Fruit fly (Drosophila melanogaster): ENCODE measurements around the gene emc.

emc gene

DNA sequence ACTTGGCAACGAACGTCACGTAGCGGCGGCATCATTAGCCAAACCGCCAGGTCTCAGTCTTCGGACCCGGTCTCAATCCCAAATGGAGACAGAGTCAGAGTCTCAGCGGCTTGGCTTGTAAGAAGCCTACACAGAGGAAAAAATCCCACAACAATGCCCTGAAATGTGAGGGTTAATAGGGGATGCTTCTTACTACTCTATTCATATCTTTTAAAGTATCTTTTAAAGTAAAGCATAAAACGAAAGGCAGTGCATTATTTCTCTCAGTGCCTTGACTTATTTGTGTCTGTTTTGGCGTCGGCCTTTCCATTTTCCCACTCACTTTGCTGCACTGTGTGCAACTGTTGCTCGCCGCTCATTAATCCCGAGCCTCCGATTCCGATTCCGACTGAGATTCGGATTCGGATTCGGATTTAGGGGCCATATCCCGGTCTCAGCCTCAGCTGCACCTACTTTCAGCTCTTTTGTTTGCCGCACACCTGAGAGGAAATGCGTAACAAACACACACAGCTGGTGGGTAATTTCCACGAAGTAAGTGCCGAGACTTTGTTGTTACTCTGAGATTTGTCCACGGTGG lies 13.2 kb downstream of the emc start (continued):
- TF ChIP-seq CG11504 (tag; optimal IDR thresholded peaks at IDR 0.05) (peak; percentile 85), Lim3 (GFP tag; IDR thresholded peaks at IDR 0.05) (peak; percentile 68), CG34376 (GFP tag; optimal IDR thresholded peaks at IDR 0.05) (no peak), CG18476 (GFP tag; optimal IDR thresholded peaks at IDR 0.05) (peak; percentile 73), CG4820 (GFP tag; optimal IDR thresholded peaks at IDR 0.05) (peak; percentile 81), lbe (GFP tag; optimal IDR thresholded peaks at IDR 0.05) (peak; percentile 89), CG32772 (GFP tag; IDR thresholded peaks at IDR 0.05) (peak; percentile 83), CG13894 (tag; optimal IDR thresholded peaks at IDR 0.05) (no peak), ac (GFP tag; optimal IDR thresholded peaks at IDR 0.05) (peak; percentile 76)

- TF ChIP-seq Spps (tag; optimal IDR thresholded peaks at IDR 0.05) (no peak), Gug (GFP tag; IDR thresholded peaks at IDR 0.05) (peak; percentile 36; the same call in 1 of the 4 replicates), CG6689 (GFP tag; IDR thresholded peaks at IDR 0.05) (0 out of 2 replicates have a peak, but pooled peaks have one; percentile 44), CG4820 (GFP tag; optimal IDR thresholded peaks at IDR 0.05) (peak; percentile 1), Asciz (GFP tag; optimal IDR thresholded peaks at IDR 0.05) (peak; percentile 26), CG6791 (GFP tag; IDR thresholded peaks at IDR 0.05; ENCODE audit: partially characterized antibody) (no peak), ttk (GFP tag; IDR thresholded peaks at IDR 0.05) (peak; percentile 53), CG17912 (GFP tag; optimal IDR thresholded peaks at IDR 0.05) (no peak), CG17612 (GFP tag; IDR thresholded peaks at IDR 0.05) (no peak), ems (GFP tag; optimal IDR thresholded peaks at IDR 0.05) (no peak), nau (GFP tag; optimal IDR thresholded peaks at IDR 0.05) (peak; percentile 23), ewg (GFP tag; optimal IDR thresholded peaks at IDR 0.05) (peak; percentile 52), CG11093 (GFP tag; IDR thresholded peaks at IDR 0.05) (0 out of 3 replicates have a peak, but pooled peaks have one; percentile 23), CG11456 (GFP tag; IDR thresholded peaks at IDR 0.05) (no peak), CG7556 (GFP tag; optimal IDR thresholded peaks at IDR 0.05) (peak; percentile 7), row (GFP tag; IDR thresholded peaks at IDR 0.05) (peak; percentile 41; the same call in 1 of the 3 replicates), Awh (GFP tag; IDR thresholded peaks at IDR 0.05) (peak; percentile 64; the same call in 1 of the 2 replicates), CG3726 (GFP tag; IDR thresholded peaks at IDR 0.05) (peak; percentile 37; the same call in 1 of the 3 replicates), Drgx (GFP tag; IDR thresholded peaks at IDR 0.05) (peak; percentile 68; the same call in 1 of the 2 replicates), CG13624 (GFP tag; optimal IDR thresholded peaks at IDR 0.05) (no peak), amos (GFP tag; IDR thresholded peaks at IDR 0.05; ENCODE audit: partially characterized antibody) (no peak), sima (GFP tag; optimal IDR thresholded peaks at IDR 0.05) (no peak), CG15601 (tag; optimal IDR thresholded peaks at IDR 0.05) (no peak), CG31441 (GFP tag; IDR thresholded peaks at IDR 0.05) (0 out of 2 replicates have a peak, but pooled peaks have one; percentile 14), CG4730 (GFP tag; IDR thresholded peaks at IDR 0.05) (0 out of 2 replicates have a peak, but pooled peaks have one; percentile 5), ap (GFP tag; IDR thresholded peaks at IDR 0.05) (no peak), CG1602 (GFP tag; optimal IDR thresholded peaks at IDR 0.05) (no peak), nmo (GFP tag; optimal IDR thresholded peaks at IDR 0.05) (peak; percentile 29), pb (GFP tag; optimal IDR thresholded peaks at IDR 0.05) (no peak), CG12236 (GFP tag; optimal IDR thresholded peaks at IDR 0.05) (no peak), cas (GFP tag; IDR thresholded peaks at IDR 0.05) (0 out of 2 replicates have a peak, but pooled peaks have one; percentile 6), lab (GFP tag; optimal IDR thresholded peaks at IDR 0.05) (peak; percentile 25), Xbp1 (GFP tag; optimal IDR thresholded peaks at IDR 0.05) (peak; percentile 37), bcd (GFP tag; optimal IDR thresholded peaks at IDR 0.05) (peak; percentile 24), bbx (GFP tag; IDR thresholded peaks at IDR 0.05; ENCODE audit: partially characterized antibody) (no peak), danr (GFP tag; IDR thresholded peaks at IDR 0.05) (no peak), CG34376 (GFP tag; optimal IDR thresholded peaks at IDR 0.05) (no peak), tin (GFP tag; optimal IDR thresholded peaks at IDR 0.05) (peak; percentile 3), CG17829 (tag; optimal IDR thresholded peaks at IDR 0.05) (no peak), D19B (GFP tag; optimal IDR thresholded peaks at IDR 0.05) (no peak), jing (GFP tag; optimal IDR thresholded peaks at IDR 0.05) (no peak)
Observed at dm6 chr3L:764329-764728, 15.1 kb downstream of the emc start.
